Worm (Caenorhabditis elegans) whole organism, L4 larva: ENCODE measurements around the gene F32D1.11.

Experiments
- F37D6.2 ChIP-seq: sonication (generic microtip); optimal IDR thresholded peaks from 2 replicates; lab custom pipeline; 2016; ENCODE audit warnings: mild to moderate bottlenecking, missing genetic modification characterization, missing compliant biosample characterization
- F49E8.2 ChIP-seq: sonication (generic microtip); optimal IDR thresholded peaks from 2 replicates; lab custom pipeline; 2016; ENCODE audit warnings: missing compliant biosample characterization, mild to moderate bottlenecking, missing genetic modification characterization, borderline replicate concordance
- T26A8.4 ChIP-seq: fragments of 200-800 bp; sonication (Bioruptor generic); IDR thresholded peaks from 2 replicates; pipeline ENCODE4 v1.3.6; 2022; ENCODE audit warnings: missing genetic modification characterization, missing compliant biosample characterization
- Y105C5A.15 ChIP-seq: fragments of 200-800 bp; sonication (Bioruptor generic); IDR thresholded peaks from 2 replicates; pipeline ENCODE4 v1.3.6; 2022; ENCODE audit warnings: missing genetic modification characterization, missing compliant biosample characterization
- aly-2 ChIP-seq: sonication (generic microtip); optimal IDR thresholded peaks from 2 replicates; lab custom pipeline; 2018; ENCODE audit warnings: missing biosample characterization, missing genetic modification characterization
- arid-1 ChIP-seq: fragments of 200-800 bp; sonication (Bioruptor generic); conservative IDR thresholded peaks from 2 replicates; pipeline ENCODE4 v1.3.6; 2022; ENCODE audit warnings: missing genetic modification reagents, missing genetic modification characterization, missing compliant biosample characterization
- ceh-28 ChIP-seq: fragments of 150-350 bp; optimal IDR thresholded peaks from 2 replicates; lab custom pipeline; 2014; ENCODE audit warnings: missing biosample characterization, missing genetic modification reagents, missing genetic modification characterization
- ceh-62 ChIP-seq: sonication (generic microtip); optimal IDR thresholded peaks from 2 replicates; lab custom pipeline; 2017; ENCODE audit warnings: missing biosample characterization, missing genetic modification characterization
- ceh-82 ChIP-seq: sonication (generic microtip); optimal IDR thresholded peaks from 2 replicates; lab custom pipeline; 2017; ENCODE audit warnings: missing biosample characterization, missing genetic modification characterization
- daf-16 ChIP-seq, 3 experiments: sonication (generic microtip); optimal IDR thresholded peaks; 2 replicates each; lab custom pipeline; 2016 to 2017; ENCODE audit warnings: missing genetic modification characterization in 3 of 3, missing genetic modification reagents in 3 of 3, mild to moderate bottlenecking in 2 of 3, missing compliant biosample characterization in 2 of 3, missing biosample characterization in 1 of 3, moderate library complexity in 1 of 3
- dpl-1 ChIP-seq: fragments of 150-350 bp; optimal IDR thresholded peaks from 2 replicates; lab custom pipeline; 2014; ENCODE audit warnings: missing biosample characterization, missing genetic modification reagents, missing genetic modification characterization
- duxl-1 ChIP-seq: sonication (generic microtip); optimal IDR thresholded peaks from 2 replicates; lab custom pipeline; 2016; ENCODE audit warnings: mild to moderate bottlenecking, missing genetic modification characterization, moderate library complexity, missing compliant biosample characterization; ENCODE audit not compliant: poor library complexity
- egl-43 ChIP-seq: fragments of 200-800 bp; sonication (Bioruptor generic); IDR thresholded peaks from 2 replicates; pipeline ENCODE4 v1.3.6; 2022; ENCODE audit warnings: missing genetic modification reagents, missing genetic modification characterization, missing compliant biosample characterization
- gei-8 ChIP-seq: fragments of 200-800 bp; sonication (Bioruptor generic); optimal IDR thresholded peaks from 2 replicates; lab custom pipeline; 2018; ENCODE audit warnings: mild to moderate bottlenecking, missing genetic modification characterization, missing compliant biosample characterization
- hif-1 ChIP-seq, 2 experiments: sonication (generic microtip); optimal IDR thresholded peaks; 2 replicates each; lab custom pipeline; 2016 to 2017; ENCODE audit warnings: missing compliant biosample characterization in 2 of 2, missing genetic modification characterization in 2 of 2, missing genetic modification reagents in 2 of 2, missing genotype in 2 of 2, mild to moderate bottlenecking in 1 of 2
- hlh-30 ChIP-seq: sonication (generic microtip); optimal IDR thresholded peaks from 2 replicates; lab custom pipeline; 2017; ENCODE audit warnings: antibody characterized with exemption, mild to moderate bottlenecking, missing genetic modification characterization, missing compliant biosample characterization; ENCODE audit not compliant: insufficient read depth
- lim-7 ChIP-seq: fragments of 200-800 bp; sonication (Bioruptor generic); IDR thresholded peaks from 2 replicates; pipeline ENCODE4 v1.3.6; 2022; ENCODE audit warnings: missing genetic modification characterization, missing compliant biosample characterization
- lin-1 ChIP-seq: fragments of 200-800 bp; sonication (Bioruptor generic); IDR thresholded peaks from 2 replicates; pipeline ENCODE4 v1.3.6; 2022; ENCODE audit warnings: missing genetic modification reagents, missing genetic modification characterization, missing compliant biosample characterization
- lin-38 ChIP-seq: fragments of 200-800 bp; sonication (Bioruptor generic); IDR thresholded peaks from 2 replicates; pipeline ENCODE4 v1.3.6; 2022; ENCODE audit warnings: missing genetic modification reagents, missing genetic modification characterization, missing compliant biosample characterization
- mep-1 ChIP-seq: fragments of 150-350 bp; sonication (generic microtip); optimal IDR thresholded peaks from 3 replicates; lab custom pipeline; 2014; ENCODE audit warnings: missing biosample characterization, missing genetic modification characterization
- mes-2 ChIP-seq: sonication (generic microtip); optimal IDR thresholded peaks from 2 replicates; lab custom pipeline; 2016; ENCODE audit warnings: missing genotype, mild to moderate bottlenecking, missing genetic modification characterization, missing compliant biosample characterization; ENCODE audit not compliant: poor library complexity, severe bottlenecking
- mxl-2 ChIP-seq: fragments of 200-800 bp; sonication (Bioruptor generic); conservative IDR thresholded peaks from 2 replicates; pipeline ENCODE4 v1.3.6; 2022; ENCODE audit warnings: missing genetic modification reagents, missing genetic modification characterization, missing compliant biosample characterization
- nhr-10 ChIP-seq: fragments of 150-350 bp; optimal IDR thresholded peaks from 2 replicates; lab custom pipeline; 2014; ENCODE audit warnings: missing biosample characterization, missing genetic modification characterization
- nhr-25 ChIP-seq: sonication (generic microtip); optimal IDR thresholded peaks from 2 replicates; lab custom pipeline; 2017; ENCODE audit warnings: missing genetic modification characterization, mild to moderate bottlenecking, missing compliant biosample characterization, antibody characterized with exemption, moderate library complexity, borderline replicate concordance; ENCODE audit not compliant: insufficient read depth
- nhr-28 ChIP-seq: fragments of 150-350 bp; optimal IDR thresholded peaks from 2 replicates; lab custom pipeline; 2014; ENCODE audit warnings: missing biosample characterization, missing genetic modification characterization
- nhr-41 ChIP-seq: fragments of 200-800 bp; sonication (Bioruptor generic); IDR thresholded peaks from 2 replicates; pipeline ENCODE4 v1.3.6; 2022; ENCODE audit warnings: missing genetic modification reagents, missing genetic modification characterization, missing compliant biosample characterization
- nhr-6 ChIP-seq: fragments of 150-350 bp; optimal IDR thresholded peaks from 2 replicates; lab custom pipeline; 2014; ENCODE audit warnings: missing biosample characterization, missing genetic modification characterization
- skn-1 ChIP-seq: fragments of 150-350 bp; optimal IDR thresholded peaks from 2 replicates; lab custom pipeline; 2014; ENCODE audit warnings: missing biosample characterization, missing genetic modification characterization
- spr-1 ChIP-seq: sonication (generic microtip); optimal IDR thresholded peaks from 2 replicates; lab custom pipeline; 2016; ENCODE audit warnings: mild to moderate bottlenecking, missing genetic modification characterization, missing compliant biosample characterization
- tra-1 ChIP-seq: fragments of 200-800 bp; sonication (Bioruptor generic); IDR thresholded peaks from 2 replicates; pipeline ENCODE4 v1.3.6; 2022; ENCODE audit warnings: missing genetic modification reagents, missing genetic modification characterization, missing compliant biosample characterization
- zfp-2 ChIP-seq: sonication (generic microtip); optimal IDR thresholded peaks from 2 replicates; lab custom pipeline; 2016; ENCODE audit warnings: mild to moderate bottlenecking, missing genetic modification characterization, missing compliant biosample characterization
- zip-2 ChIP-seq: fragments of 150-350 bp; optimal IDR thresholded peaks from 2 replicates; lab custom pipeline; 2014; ENCODE audit warnings: missing biosample characterization, missing genetic modification characterization

F32D1.11 gene

DNA sequence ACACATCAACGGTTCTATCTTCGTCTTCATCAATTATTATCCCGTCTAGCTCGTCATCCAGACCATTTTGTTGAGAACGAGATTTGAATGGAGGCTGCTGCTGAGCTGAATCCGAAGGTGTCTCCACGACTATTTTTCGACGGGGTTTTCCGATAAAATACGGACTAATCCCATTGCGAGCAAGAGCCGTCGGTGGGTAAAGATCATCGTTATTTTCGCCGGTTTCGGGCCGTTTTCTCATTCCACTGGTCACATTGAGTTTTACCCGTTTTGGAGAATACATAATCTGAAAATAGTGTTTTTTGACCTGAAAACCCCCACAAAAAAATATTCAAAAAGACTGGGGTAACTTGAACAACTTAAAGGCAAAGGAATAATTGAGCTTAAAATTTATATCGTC lies 20.6 kb downstream of the F32D1.11 start, which contains the start of gene figl-1 (continued):
- TF ChIP-seq egl-43 (GFP tag; lab: Robert Waterston, UW): 0 out of 2 replicates have a peak, but pooled peaks have one; percentile 37
- TF ChIP-seq T26A8.4: no peak
- TF ChIP-seq zfp-2 (tag; lab: Kevin White, UChicago): no peak
- no peak for TF ChIP-seq dpl-1 (GFP tag; lab: Kevin White, UChicago)
- TF ChIP-seq skn-1 (tag; lab: Kevin White, UChicago): no peak
- TF ChIP-seq ceh-62 (tag; lab: Kevin White, UChicago): no peak
- no peak for TF ChIP-seq nhr-10 (tag; lab: Kevin White, UChicago)
- TF ChIP-seq F49E8.2 (tag; lab: Kevin White, UChicago): no peak
- TF ChIP-seq zip-2 (tag; lab: Kevin White, UChicago): no peak
- peak; percentile 44 for TF ChIP-seq lin-38 (GFP tag; lab: Robert Waterston, UW)

DNA sequence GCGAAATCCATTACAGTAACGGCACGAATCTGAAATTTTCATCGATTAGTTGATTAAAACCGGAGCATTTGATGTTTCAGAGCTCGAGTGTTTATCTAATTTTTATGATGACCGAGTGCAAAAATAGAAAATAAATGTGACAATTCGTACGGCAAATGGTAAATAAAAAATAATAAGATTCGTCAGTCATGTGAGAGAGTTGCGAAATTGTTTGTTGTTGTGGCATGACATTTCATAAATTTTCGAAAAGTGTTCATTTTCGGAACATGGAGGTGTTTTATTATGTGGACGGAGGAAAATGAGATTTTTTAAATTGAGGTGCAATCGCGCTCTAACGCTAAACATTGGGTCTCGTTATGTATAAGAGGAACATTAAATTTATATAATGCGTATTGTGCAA lies 24.6 kb downstream of the F32D1.11 start:
- TF ChIP-seq Y105C5A.15 (GFP tag; lab: Robert Waterston, UW) (no peak), lin-38 (GFP tag; lab: Robert Waterston, UW) (peak; percentile 42; the same call in 1 of the 2 replicates), mes-2 (tag; lab: Kevin White, UChicago) (no peak), mep-1 (tag; lab: Kevin White, UChicago) (no peak), hlh-30 (peak; percentile 14), nhr-41 (GFP tag; lab: Robert Waterston, UW) (no peak), aly-2 (tag; lab: Kevin White, UChicago) (no peak), daf-16 (GFP tag; optimal IDR thresholded peaks at IDR 0.05; lab: Kevin White, UChicago) (no peak), daf-16 (tag; optimal IDR thresholded peaks at IDR 0.05; lab: Kevin White, UChicago) (peak; percentile 34), arid-1 (no peak), nhr-28 (tag; lab: Kevin White, UChicago) (no peak), hif-1 (tag; optimal IDR thresholded peaks at IDR 0.05; lab: Kevin White, UChicago) (no peak), egl-43 (GFP tag; lab: Robert Waterston, UW) (no peak), nhr-25 (tag; lab: Kevin White, UChicago) (no peak), ceh-62 (tag; lab: Kevin White, UChicago) (no peak), lim-7 (no peak), ceh-82 (tag; lab: Kevin White, UChicago) (no peak), tra-1 (no peak), nhr-6 (tag; lab: Kevin White, UChicago) (no peak), nhr-10 (tag; lab: Kevin White, UChicago) (no peak), duxl-1 (tag; lab: Kevin White, UChicago) (no peak), spr-1 (tag; lab: Kevin White, UChicago) (no peak), lin-1 (GFP tag; lab: Robert Waterston, UW) (no peak), ceh-28 (no peak), gei-8 (no peak)

DNA sequence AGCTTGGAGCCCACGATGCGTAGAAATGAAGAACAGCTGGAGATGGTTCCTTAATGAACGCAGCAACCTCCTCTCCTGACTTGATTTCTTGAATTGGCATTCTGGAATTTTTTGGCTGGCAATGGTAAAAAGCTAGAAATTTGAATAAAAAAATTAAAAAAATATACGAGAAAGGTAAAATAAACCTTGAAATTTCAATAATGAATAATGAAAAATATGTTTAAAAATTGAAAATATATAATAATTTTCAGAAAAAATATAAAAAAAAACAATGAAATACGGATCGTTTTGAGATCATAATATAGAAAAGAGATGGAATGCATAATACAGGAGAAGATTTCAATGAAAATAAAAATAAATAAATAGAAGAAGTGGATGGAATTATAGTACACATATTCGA lies 25.1 kb downstream of the F32D1.11 start, which contains the start of gene glrx-3:
Gene glrx-3 (minus strand): TSS at position 101 of the 400 bp plus-strand sequence.
- TF ChIP-seq F37D6.2 (tag; lab: Kevin White, UChicago): no peak
- TF ChIP-seq lin-38 (GFP tag; lab: Robert Waterston, UW): peak; percentile 37; the same call in 1 of the 2 replicates

DNA sequence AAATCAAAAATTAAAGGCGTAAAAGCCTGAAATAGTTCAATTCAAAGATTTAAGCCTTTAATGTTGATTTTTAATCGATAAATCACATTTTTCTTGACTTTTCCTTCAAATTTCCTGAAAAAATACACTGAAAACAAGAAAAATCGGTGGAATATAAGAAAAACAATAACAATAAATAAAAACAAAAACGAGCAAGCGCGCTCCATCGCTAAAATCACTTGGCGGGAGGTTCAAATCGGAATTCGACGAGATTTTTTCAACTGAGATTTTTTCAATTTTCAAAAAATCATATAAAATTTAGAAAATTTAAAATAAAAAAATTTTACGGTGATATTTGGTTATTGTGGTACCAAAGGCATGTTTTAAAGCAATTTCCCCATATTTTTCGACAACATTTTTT lies 26.9 kb downstream of the F32D1.11 start:
- TF ChIP-seq dpl-1 (GFP tag; lab: Kevin White, UChicago) (peak; percentile 50), lin-38 (GFP tag; lab: Robert Waterston, UW) (peak; percentile 43), mxl-2 (GFP tag; lab: Robert Waterston, UW) (no peak)
- TF ChIP-seq, all 104 proteins: peak for 2
